Worm (Caenorhabditis elegans): ENCODE measurements around the gene grd-10.

DNA sequence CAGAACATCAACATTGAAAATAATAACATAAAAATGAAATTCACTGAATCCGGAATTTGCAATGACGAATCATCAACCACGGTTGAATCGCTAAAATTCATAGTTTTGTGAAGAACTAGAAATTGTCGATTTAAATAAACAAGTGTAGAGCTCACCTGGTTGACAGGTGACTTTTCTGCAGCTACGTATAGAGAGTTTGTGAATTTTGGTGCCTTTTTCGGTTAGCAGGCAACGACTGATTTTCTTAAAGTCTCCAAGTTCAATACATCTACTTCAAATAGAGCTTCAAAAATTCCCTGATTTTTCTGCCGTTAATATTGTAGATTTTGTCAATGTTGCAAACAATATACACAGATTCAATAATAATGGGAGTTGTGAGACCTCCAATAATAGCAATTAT lies 36.3 kb downstream of the grd-10 start, which contains the start of gene srz-69:
- TF ChIP-seq klf-2 (GFP tag; conservative IDR thresholded peaks at IDR 0.05) (no peak), flt-1 (GFP tag; IDR thresholded peaks at IDR 0.05) (no peak), ztf-29 (GFP tag; IDR thresholded peaks at IDR 0.05) (no peak), ref-1 (GFP tag; conservative IDR thresholded peaks at IDR 0.05) (no peak), cog-1 (tag; optimal IDR thresholded peaks at IDR 0.05) (no peak)

Measured in whole organism, midembryonic.